Worm (Caenorhabditis elegans): ENCODE measurements around the gene T05A8.1.

Gene T05A8.1

DNA sequence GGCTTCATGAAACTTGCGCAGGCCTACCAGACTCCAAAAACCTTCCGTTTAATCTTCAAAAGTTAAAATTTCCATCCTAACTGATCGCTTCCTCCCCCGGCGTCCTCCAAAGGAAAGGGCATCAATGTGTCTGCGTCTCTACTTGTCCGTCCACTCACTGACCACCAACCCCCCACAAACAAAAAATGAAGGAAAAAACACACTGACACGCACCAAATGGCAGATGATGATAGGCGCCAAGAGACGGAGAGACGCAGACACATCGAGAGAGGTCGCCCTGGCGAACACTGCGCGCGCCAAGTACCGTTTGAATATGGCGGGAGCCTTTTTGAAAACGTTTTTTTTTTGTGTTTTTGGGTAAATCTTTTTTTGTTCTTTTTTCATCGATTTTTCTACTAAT lies 24.9 kb upstream of the T05A8.1 start (continued):
- no peak for TF ChIP-seq ceh-82 (tag; optimal IDR thresholded peaks at IDR 0.05)
- no peak for TF ChIP-seq elt-3 (tag; optimal IDR thresholded peaks at IDR 0.05)
- TF ChIP-seq nhr-25 (tag; optimal IDR thresholded peaks at IDR 0.05), result peak; percentile 32
- no peak for TF ChIP-seq lsy-12 (tag; optimal IDR thresholded peaks at IDR 0.05)
- TF ChIP-seq ztf-11 (tag; optimal IDR thresholded peaks at IDR 0.05), result no peak
- TF ChIP-seq nhr-77 (tag; optimal IDR thresholded peaks at IDR 0.05), result no peak
- no peak for TF ChIP-seq ZK546.5 (tag; optimal IDR thresholded peaks at IDR 0.05)
- TF ChIP-seq ceh-16 (tag; optimal IDR thresholded peaks at IDR 0.05), result no peak
- no peak for TF ChIP-seq ceh-28 (tag; optimal IDR thresholded peaks at IDR 0.05)
- TF ChIP-seq lin-39 (tag; optimal IDR thresholded peaks at IDR 0.05), result peak; percentile 61
- TF ChIP-seq pha-4 (tag; optimal IDR thresholded peaks at IDR 0.05), result no peak

DNA sequence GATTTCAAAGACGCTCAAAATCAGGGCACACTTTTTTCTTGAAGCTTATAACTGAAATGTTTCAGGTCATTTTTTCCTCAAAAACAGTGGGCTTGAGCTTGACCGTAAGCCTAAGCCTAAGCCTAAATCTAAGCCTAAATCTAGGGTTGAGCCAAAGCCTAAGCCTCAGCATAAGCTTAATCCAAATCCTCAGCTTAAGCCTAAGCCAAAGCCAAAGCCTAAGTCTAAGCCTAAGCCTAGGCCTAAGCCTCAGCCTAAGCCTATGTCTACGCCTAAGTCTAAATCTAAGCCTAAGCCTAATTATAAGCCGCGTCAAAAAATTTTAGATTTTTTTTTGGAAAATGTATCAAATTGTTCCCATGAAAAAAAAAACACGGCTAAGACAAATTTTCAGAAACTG lies 24.4 kb upstream of the T05A8.1 start:
- TF ChIP-seq ZK546.5 (tag; optimal IDR thresholded peaks at IDR 0.05), result no peak
- no peak for TF ChIP-seq nhr-43 (tag; optimal IDR thresholded peaks at IDR 0.05; ENCODE audit: poor library complexity, severe bottlenecking)
- no peak for TF ChIP-seq nhr-237 (tag; optimal IDR thresholded peaks at IDR 0.05)
- no peak for TF ChIP-seq elt-1 (tag; optimal IDR thresholded peaks at IDR 0.05)
- TF ChIP-seq nhr-11 (tag; optimal IDR thresholded peaks at IDR 0.05), result no peak
- TF ChIP-seq hmg-11 (tag; optimal IDR thresholded peaks at IDR 0.05), result no peak
- no peak for TF ChIP-seq ceh-82 (tag; optimal IDR thresholded peaks at IDR 0.05)
- no peak for TF ChIP-seq ceh-16 (tag; optimal IDR thresholded peaks at IDR 0.05)
- no peak for TF ChIP-seq daf-12 (tag; optimal IDR thresholded peaks at IDR 0.05)
- no peak for TF ChIP-seq pha-4 (tag; optimal IDR thresholded peaks at IDR 0.05)
- no peak for TF ChIP-seq elt-2 (tag; optimal IDR thresholded peaks at IDR 0.05)
- no peak for TF ChIP-seq mml-1 (tag; optimal IDR thresholded peaks at IDR 0.05)
- no peak for TF ChIP-seq nhr-77 (tag; optimal IDR thresholded peaks at IDR 0.05)

DNA sequence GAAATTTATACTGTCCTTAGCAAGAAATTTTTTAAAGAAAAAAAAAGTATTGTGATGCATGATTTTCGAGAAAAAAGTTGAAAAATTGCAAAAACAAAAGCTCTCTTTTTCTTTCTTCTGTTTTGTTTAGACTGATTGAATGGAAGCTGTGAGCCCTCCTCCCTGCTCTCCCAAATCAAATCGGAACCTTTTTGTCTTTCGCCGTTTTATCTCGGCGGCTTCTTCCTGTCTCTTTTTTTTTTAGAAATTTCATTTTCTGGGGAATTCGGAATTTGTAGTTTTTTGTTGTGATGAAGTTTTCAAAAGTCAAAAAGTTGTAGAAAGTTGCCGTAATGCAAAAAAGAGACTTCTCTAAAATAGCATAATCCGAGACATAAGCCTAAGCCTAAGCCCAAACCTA lies 20.8 kb upstream of the T05A8.1 start:
- TF ChIP-seq nhr-25 (tag; optimal IDR thresholded peaks at IDR 0.05), result no peak
- TF ChIP-seq fkh-10 (GFP tag; optimal IDR thresholded peaks at IDR 0.05), result peak; percentile 61

DNA sequence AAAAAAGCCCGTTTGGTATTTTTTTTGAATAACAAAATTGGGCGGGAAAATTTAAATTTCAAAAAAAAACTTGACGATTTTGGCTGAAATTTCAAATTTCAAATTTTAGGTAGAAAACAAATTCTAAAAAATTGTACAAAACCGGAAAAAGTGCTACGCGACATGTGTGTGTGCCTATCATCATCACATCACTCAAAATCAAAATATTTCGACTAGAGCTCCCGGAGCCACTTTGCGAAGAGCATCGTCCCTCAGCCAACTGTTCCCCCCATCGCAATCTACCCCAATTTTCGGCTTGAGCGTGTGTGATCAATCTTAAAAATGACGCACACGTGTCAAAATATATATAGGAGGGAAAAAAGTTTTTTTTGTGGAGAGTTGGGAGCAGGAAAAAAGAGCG lies 16.9 kb upstream of the T05A8.1 start:
- TF ChIP-seq nhr-237 (tag; optimal IDR thresholded peaks at IDR 0.05) (no peak), ceh-9 (tag; optimal IDR thresholded peaks at IDR 0.05) (no peak), ZK546.5 (tag; optimal IDR thresholded peaks at IDR 0.05) (no peak), lin-15B (tag; optimal IDR thresholded peaks at IDR 0.05) (no peak)

DNA sequence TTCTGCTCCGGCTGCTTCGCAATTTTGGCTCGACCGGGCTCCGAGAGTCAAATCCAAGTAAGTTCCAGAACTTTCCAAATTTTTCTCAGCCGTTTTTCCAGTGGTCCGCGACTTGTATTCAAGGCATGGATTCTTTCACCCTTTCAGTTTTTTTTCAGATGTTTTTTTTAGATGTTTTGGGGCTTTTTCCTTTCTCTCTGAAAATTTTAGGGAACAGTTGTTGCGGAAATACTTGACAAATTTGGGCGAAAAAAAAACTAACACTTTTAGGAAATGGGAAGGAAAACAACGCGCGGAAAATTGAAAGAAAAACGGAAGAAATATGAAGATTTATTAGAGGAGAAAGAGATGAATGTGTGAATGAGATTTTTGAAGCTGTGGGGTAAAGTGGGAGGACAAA lies 15.7 kb upstream of the T05A8.1 start, which contains the start of the genes T05A8.11 and nep-2:
TSS of gene T05A8.11 (minus strand) at position 101 of the 400 bp plus-strand sequence.
TSS of gene nep-2 (minus strand) at position 192 of the 400 bp plus-strand sequence.
- TF ChIP-seq nhr-43 (tag; optimal IDR thresholded peaks at IDR 0.05; ENCODE audit: poor library complexity, severe bottlenecking), result no peak
- TF ChIP-seq ceh-82 (tag; optimal IDR thresholded peaks at IDR 0.05), result no peak
- no peak for TF ChIP-seq sea-2 (GFP tag; optimal IDR thresholded peaks at IDR 0.05)
- TF ChIP-seq eor-1 (tag; optimal IDR thresholded peaks at IDR 0.05), result no peak
- no peak for TF ChIP-seq elt-3 (tag; optimal IDR thresholded peaks at IDR 0.05)
- TF ChIP-seq mdl-1 (tag; optimal IDR thresholded peaks at IDR 0.05), result no peak
- TF ChIP-seq unc-62 (GFP tag; optimal IDR thresholded peaks at IDR 0.05), result no peak
- TF ChIP-seq snpc-4 (tag; optimal IDR thresholded peaks at IDR 0.05), result no peak
- TF ChIP-seq pqm-1 (tag; optimal IDR thresholded peaks at IDR 0.05), result no peak
- TF ChIP-seq egl-27 (tag; optimal IDR thresholded peaks at IDR 0.05), result no peak
- TF ChIP-seq nhr-237 (tag; optimal IDR thresholded peaks at IDR 0.05), result no peak
- TF ChIP-seq fkh-2 (tag; optimal IDR thresholded peaks at IDR 0.05), result no peak
- no peak for TF ChIP-seq zag-1 (tag; optimal IDR thresholded peaks at IDR 0.05)
- no peak for TF ChIP-seq ztf-11 (tag; optimal IDR thresholded peaks at IDR 0.05)
- TF ChIP-seq fos-1 (tag; optimal IDR thresholded peaks at IDR 0.05), result no peak
- no peak for TF ChIP-seq elt-2 (tag; optimal IDR thresholded peaks at IDR 0.05)
- no peak for TF ChIP-seq mml-1 (tag; optimal IDR thresholded peaks at IDR 0.05)
- no peak for TF ChIP-seq nhr-23 (tag; optimal IDR thresholded peaks at IDR 0.05)
- no peak for TF ChIP-seq nhr-12 (tag; optimal IDR thresholded peaks at IDR 0.05)
